Worm (Caenorhabditis elegans) whole organism, L3 larva: ENCODE measurements around the gene cpg-7.
A peak's percentile ranks its signal among the peaks of the same experiment; 100 is the strongest.

Experiments used
- aly-2 ChIP-seq: fragments of 150-350 bp; optimal IDR thresholded peaks from 2 replicates; lab custom pipeline; 2014; ENCODE audit warnings: missing biosample characterization, missing genetic modification characterization
- ama-1 ChIP-seq: fragments of 150-350 bp; optimal IDR thresholded peaks from 2 replicates; lab custom pipeline; 2018
- ceh-28 ChIP-seq: fragments of 150-350 bp; optimal IDR thresholded peaks from 2 replicates; lab custom pipeline; 2014; ENCODE audit warnings: missing biosample characterization, missing genetic modification reagents, missing genetic modification characterization
- elt-2 ChIP-seq: sonication (generic microtip); optimal IDR thresholded peaks from 2 replicates; lab custom pipeline; 2016; ENCODE audit warnings: missing genetic modification reagents, mild to moderate bottlenecking, missing genetic modification characterization, missing compliant biosample characterization
- elt-3 ChIP-seq, 3 experiments: fragments of 150-350 bp in 1 of 3; sonication (generic microtip) in 2 of 3; optimal IDR thresholded peaks; 2 replicates in 2 of 3; 4 replicates in 1 of 3; lab custom pipeline; 2014 to 2017; ENCODE audit warnings: missing biosample characterization in 3 of 3, missing genetic modification characterization in 3 of 3
- mdl-1 ChIP-seq: fragments of 150-350 bp; optimal IDR thresholded peaks from 2 replicates; lab custom pipeline; 2014; ENCODE audit warnings: missing biosample characterization, missing genetic modification characterization
- nhr-11 ChIP-seq: fragments of 150-350 bp; optimal IDR thresholded peaks from 2 replicates; lab custom pipeline; 2014; ENCODE audit warnings: missing biosample characterization, missing genetic modification characterization
- nhr-77 ChIP-seq: fragments of 150-350 bp; optimal IDR thresholded peaks from 2 replicates; lab custom pipeline; 2014; ENCODE audit warnings: missing biosample characterization, missing genetic modification characterization
- pha-4 ChIP-seq: fragments of 150-350 bp; optimal IDR thresholded peaks from 2 replicates; lab custom pipeline; 2014; ENCODE audit warnings: missing biosample characterization, missing genetic modification reagents, missing genetic modification characterization
- sea-2 ChIP-seq: fragments of 150-350 bp; sonication (generic microtip); optimal IDR thresholded peaks from 4 replicates; lab custom pipeline; 2014; ENCODE audit warnings: missing biosample characterization, missing genetic modification reagents, missing genetic modification characterization
- snpc-4 ChIP-seq: fragments of 150-350 bp; optimal IDR thresholded peaks from 2 replicates; lab custom pipeline; 2014; ENCODE audit warnings: missing biosample characterization, missing genetic modification characterization
- unc-62 ChIP-seq: fragments of 150-350 bp; sonication (generic microtip); optimal IDR thresholded peaks from 4 replicates; lab custom pipeline; 2014; ENCODE audit warnings: missing biosample characterization, missing genetic modification reagents, missing genetic modification characterization

DNA sequence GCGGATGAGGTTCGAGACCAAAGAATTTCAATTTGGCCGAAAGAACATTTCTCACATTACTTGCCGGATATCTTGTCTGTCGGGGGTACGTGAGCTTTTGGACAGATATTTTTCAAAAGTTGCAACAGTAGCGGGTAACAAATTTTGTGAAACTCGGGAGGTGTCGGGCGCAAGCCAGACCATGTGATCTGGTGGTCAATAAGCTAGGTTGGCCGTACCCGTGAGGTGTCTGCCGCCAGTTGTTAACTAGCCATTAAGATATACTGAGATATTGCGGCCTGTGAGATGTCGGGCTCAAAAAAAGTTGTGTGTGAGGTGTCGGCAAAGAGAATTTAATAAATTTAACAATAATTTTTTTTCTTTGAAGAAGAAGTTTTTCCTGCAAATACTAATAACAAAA, 9.4 kb upstream of the cpg-7 start:
- TF ChIP-seq ama-1 (lab: Kevin White, UChicago): no peak
- TF ChIP-seq mdl-1 (tag; lab: Kevin White, UChicago): no peak
- TF ChIP-seq nhr-77 (tag; lab: Kevin White, UChicago): no peak
- TF ChIP-seq nhr-11 (tag; lab: Kevin White, UChicago): no peak
- no peak for TF ChIP-seq elt-3 (tag; optimal IDR thresholded peaks at IDR 0.05; lab: Kevin White, UChicago)
- peak; percentile 40 for TF ChIP-seq snpc-4 (tag; lab: Kevin White, UChicago)
- TF ChIP-seq pha-4 (tag; lab: Kevin White, UChicago): no peak
- TF ChIP-seq elt-2 (tag; lab: Kevin White, UChicago): no peak
- no peak for TF ChIP-seq aly-2 (tag; lab: Kevin White, UChicago)
- TF ChIP-seq sea-2 (GFP tag; lab: Kevin White, UChicago): no peak
- TF ChIP-seq ceh-28: no peak
- no peak for TF ChIP-seq unc-62 (GFP tag; lab: Kevin White, UChicago)
